Fruit fly (Drosophila melanogaster) whole organism, adult: ENCODE measurements around the gene DNAlig3.

Experiments
- CG1620 ChIP-seq: fragments of 200-800 bp; sonication (Bioruptor generic); optimal IDR thresholded peaks from 2 replicates; lab custom pipeline; 2016; ENCODE audit warnings: missing biosample characterization, missing genetic modification characterization
- CG5204 ChIP-seq: fragments of 200-800 bp; sonication (Bioruptor generic); optimal IDR thresholded peaks from 2 replicates; lab custom pipeline; 2016; ENCODE audit warnings: missing biosample characterization, missing genetic modification characterization
- CG7045 ChIP-seq: fragments of 200-800 bp; sonication (Bioruptor generic); optimal IDR thresholded peaks from 2 replicates; lab custom pipeline; 2017; ENCODE audit warnings: missing biosample characterization, mild to moderate bottlenecking, missing genetic modification characterization
- Hr96 ChIP-seq: fragments of 200-800 bp; sonication (Bioruptor generic); optimal IDR thresholded peaks from 2 replicates; lab custom pipeline; 2016; ENCODE audit warnings: missing biosample characterization, missing genetic modification characterization
- bab1 ChIP-seq: fragments of 200-800 bp; sonication (Bioruptor generic); optimal IDR thresholded peaks from 3 replicates; lab custom pipeline; 2019; ENCODE audit warnings: missing biosample characterization, mild to moderate bottlenecking, missing genetic modification characterization, moderate library complexity
- kay ChIP-seq: fragments of 200-800 bp; sonication (Bioruptor generic); peaks from one replicate; lab custom pipeline; 2016; ENCODE audit warnings: missing biosample characterization, missing genetic modification characterization, borderline replicate concordance
- ovo ChIP-seq: fragments of 200-800 bp; sonication (Bioruptor generic); optimal IDR thresholded peaks from 2 replicates; lab custom pipeline; 2016; ENCODE audit warnings: missing biosample characterization, missing genetic modification characterization
- tj ChIP-seq: fragments of 200-800 bp; sonication (Bioruptor generic); optimal IDR thresholded peaks from 3 replicates; lab custom pipeline; 2017; ENCODE audit warnings: missing biosample characterization, mild to moderate bottlenecking, missing genetic modification characterization, moderate library complexity

- TF ChIP-seq kay (GFP tag; lab: Kevin White, UChicago) (no peak), ovo (GFP tag; lab: Kevin White, UChicago) (peak; percentile 25), CG7045 (GFP tag; lab: Kevin White, UChicago) (peak; percentile 24), CG5204 (GFP tag; lab: Kevin White, UChicago) (no peak), Hr96 (GFP tag; lab: Kevin White, UChicago) (peak; percentile 57), bab1 (GFP tag; lab: Kevin White, UChicago) (peak; percentile 60), tj (GFP tag; lab: Kevin White, UChicago) (peak; percentile 28), CG1620 (GFP tag; lab: Kevin White, UChicago) (no peak)
Measured at dm6 chr3R:12406235-12407196, 4.9 kb upstream of the DNAlig3 start, which contains the start of gene CG5167.
